Fruit fly (Drosophila melanogaster) whole organism, embryonic: Measurements from ENCODE around the gene gammaCOP.
A peak's percentile ranks its signal among the peaks of the same experiment; 100 is the strongest.

ENCODE experiments used
- Abd-B ChIP-seq: fragments of 200-800 bp; sonication (Bioruptor generic); optimal IDR thresholded peaks from 2 replicates; lab custom pipeline; 2018; ENCODE audit warnings: missing biosample characterization, mild to moderate bottlenecking, missing genetic modification characterization, moderate library complexity
- BEAF-32 ChIP-seq: fragments of 200-800 bp; sonication (Bioruptor generic); optimal IDR thresholded peaks from 3 replicates; lab custom pipeline; 2017; ENCODE audit warnings: missing biosample characterization, missing genetic modification characterization, mild to moderate bottlenecking, moderate library complexity, missing genetic modification reagents
- CG11456 ChIP-seq: fragments of 200-800 bp; sonication (Bioruptor generic); IDR thresholded peaks from 3 replicates; pipeline ENCODE4 v1.3.6; 2022; ENCODE audit warnings: missing biosample characterization, missing genetic modification characterization
- CG11723 ChIP-seq: fragments of 200-800 bp; sonication (Bioruptor generic); optimal IDR thresholded peaks from 2 replicates; lab custom pipeline; 2017; ENCODE audit warnings: missing biosample characterization, mild to moderate bottlenecking, missing genetic modification characterization
- CG12744 ChIP-seq: fragments of 200-800 bp; sonication (Bioruptor generic); optimal IDR thresholded peaks from 2 replicates; lab custom pipeline; 2016; ENCODE audit warnings: missing biosample characterization, missing genetic modification characterization
- CG13775 ChIP-seq: fragments of 200-800 bp; sonication (Bioruptor generic); optimal IDR thresholded peaks from 3 replicates; lab custom pipeline; 2017; ENCODE audit warnings: missing biosample characterization, mild to moderate bottlenecking, missing genetic modification characterization
- CG1603 ChIP-seq: fragments of 200-800 bp; sonication (Bioruptor generic); optimal IDR thresholded peaks from 2 replicates; lab custom pipeline; 2019; ENCODE audit warnings: missing biosample characterization, mild to moderate bottlenecking, missing genetic modification characterization, moderate library complexity
- CG16815 ChIP-seq: fragments of 200-800 bp; sonication (Bioruptor generic); optimal IDR thresholded peaks from 3 replicates; lab custom pipeline; 2017; ENCODE audit warnings: missing biosample characterization, mild to moderate bottlenecking, missing genetic modification characterization
- CG17361 ChIP-seq: fragments of 200-800 bp; sonication (Bioruptor generic); IDR thresholded peaks from 3 replicates; pipeline ENCODE4 v1.3.6; 2022; ENCODE audit warnings: missing biosample characterization, missing genetic modification characterization
- CG18011 ChIP-seq: fragments of 200-800 bp; sonication (Bioruptor generic); optimal IDR thresholded peaks from 2 replicates; lab custom pipeline; 2017; ENCODE audit warnings: missing biosample characterization, missing genetic modification characterization, mild to moderate bottlenecking, moderate library complexity, missing genotype
- CG18764 ChIP-seq: fragments of 200-800 bp; sonication (Bioruptor generic); optimal IDR thresholded peaks from 3 replicates; lab custom pipeline; 2016; ENCODE audit warnings: missing biosample characterization, missing genetic modification characterization
- CG2199 ChIP-seq: fragments of 200-800 bp; sonication (Bioruptor generic); IDR thresholded peaks from 3 replicates; pipeline ENCODE4 v1.3.6; 2022; ENCODE audit warnings: missing biosample characterization, missing genetic modification characterization
- CG2712 ChIP-seq: fragments of 200-800 bp; optimal IDR thresholded peaks from 3 replicates; lab custom pipeline; 2019; ENCODE audit warnings: missing biosample characterization, mild to moderate bottlenecking, missing genetic modification characterization, moderate library complexity
- CG2875 ChIP-seq: fragments of 200-800 bp; sonication (Bioruptor generic); optimal IDR thresholded peaks from 2 replicates; lab custom pipeline; 2017; ENCODE audit warnings: missing biosample characterization, mild to moderate bottlenecking, missing genetic modification characterization, missing genetic modification reagents
- CG31365 ChIP-seq: fragments of 200-800 bp; sonication (Bioruptor generic); optimal IDR thresholded peaks from 2 replicates; lab custom pipeline; 2018; ENCODE audit warnings: missing biosample characterization, mild to moderate bottlenecking, missing genetic modification characterization
- CG3163 ChIP-seq: fragments of 200-800 bp; sonication (Bioruptor generic); optimal IDR thresholded peaks from 3 replicates; lab custom pipeline; 2016; ENCODE audit warnings: missing biosample characterization, missing genetic modification characterization
- CG32772 ChIP-seq: fragments of 200-800 bp; sonication (Bioruptor generic); IDR thresholded peaks from 2 replicates; pipeline ENCODE4 v1.3.6; 2022; ENCODE audit warnings: missing biosample characterization, missing genetic modification characterization
- CG4328 ChIP-seq: fragments of 200-800 bp; sonication (Bioruptor generic); optimal IDR thresholded peaks from 3 replicates; lab custom pipeline; 2017; ENCODE audit warnings: missing biosample characterization, missing genetic modification reagents, missing genetic modification characterization
- CG4404 ChIP-seq: fragments of 200-800 bp; sonication (Bioruptor generic); IDR thresholded peaks from 2 replicates; pipeline ENCODE4 v1.3.6; 2022; ENCODE audit warnings: missing biosample characterization, missing genetic modification characterization
- CG4820 ChIP-seq: fragments of 200-800 bp; sonication (Bioruptor generic); optimal IDR thresholded peaks from 3 replicates; lab custom pipeline; 2016; ENCODE audit warnings: missing biosample characterization, missing genetic modification characterization
- CG6654 ChIP-seq: fragments of 200-800 bp; sonication (Bioruptor generic); optimal IDR thresholded peaks from 2 replicates; lab custom pipeline; 2017; ENCODE audit warnings: missing biosample characterization, mild to moderate bottlenecking, missing genetic modification characterization
- CG6854 ChIP-seq: fragments of 200-800 bp; sonication (Bioruptor generic); optimal IDR thresholded peaks from 3 replicates; lab custom pipeline; 2017; ENCODE audit warnings: missing biosample characterization, mild to moderate bottlenecking, missing genetic modification characterization
- CG7372 ChIP-seq: fragments of 200-800 bp; sonication (Bioruptor generic); IDR thresholded peaks from 2 replicates; pipeline ENCODE4 v1.3.6; 2022; ENCODE audit warnings: missing biosample characterization, missing genetic modification characterization
- CG8359 ChIP-seq: fragments of 200-800 bp; sonication (Bioruptor generic); optimal IDR thresholded peaks from 2 replicates; lab custom pipeline; 2017; ENCODE audit warnings: missing biosample characterization, mild to moderate bottlenecking, missing genetic modification characterization, borderline replicate concordance
- CG9609 ChIP-seq: fragments of 200-800 bp; sonication (Bioruptor generic); optimal IDR thresholded peaks from 3 replicates; lab custom pipeline; 2016; ENCODE audit warnings: missing biosample characterization, missing genetic modification characterization
- CG9876 ChIP-seq: fragments of 200-800 bp; sonication (Bioruptor generic); optimal IDR thresholded peaks from 2 replicates; lab custom pipeline; 2016; ENCODE audit warnings: missing biosample characterization, missing genetic modification characterization
- Doc3 ChIP-seq: fragments of 200-800 bp; sonication (Bioruptor generic); IDR thresholded peaks from 3 replicates; pipeline ENCODE4 v1.3.6; 2022; ENCODE audit warnings: missing biosample characterization, missing genetic modification characterization; ENCODE audit not compliant: partially characterized antibody
- Dp ChIP-seq: fragments of 200-800 bp; sonication (Bioruptor generic); optimal IDR thresholded peaks from 2 replicates; lab custom pipeline; 2018; ENCODE audit warnings: missing biosample characterization, mild to moderate bottlenecking, missing genetic modification characterization, moderate library complexity
- GATAe ChIP-seq: fragments of 200-800 bp; sonication (Bioruptor generic); conservative IDR thresholded peaks from 2 replicates; pipeline ENCODE4 v1.3.6; 2022; ENCODE audit warnings: missing biosample characterization, missing genetic modification characterization
- Hr3 ChIP-seq: fragments of 200-800 bp; sonication (Bioruptor generic); optimal IDR thresholded peaks from 3 replicates; lab custom pipeline; 2016; ENCODE audit warnings: missing biosample characterization, missing genetic modification characterization
- Hsf ChIP-seq: fragments of 200-800 bp; sonication (Bioruptor generic); optimal IDR thresholded peaks from 3 replicates; lab custom pipeline; 2016; ENCODE audit warnings: missing biosample characterization, missing genetic modification characterization
- Lhr ChIP-seq: fragments of 200-800 bp; sonication (Bioruptor generic); optimal IDR thresholded peaks from 3 replicates; lab custom pipeline; 2017; ENCODE audit warnings: mild to moderate bottlenecking, missing biosample characterization, missing genetic modification reagents, missing genetic modification characterization
- Lpt ChIP-seq: fragments of >200 bp; optimal IDR thresholded peaks from 2 replicates; lab custom pipeline; 2018; ENCODE audit warnings: missing biosample characterization, missing genetic modification characterization
- Max ChIP-seq: fragments of 200-800 bp; sonication (Bioruptor generic); optimal IDR thresholded peaks from 2 replicates; lab custom pipeline; 2016; ENCODE audit warnings: missing biosample characterization, mild to moderate bottlenecking, missing genetic modification characterization
- NC2β ChIP-seq: fragments of 200-800 bp; sonication (Bioruptor generic); optimal IDR thresholded peaks from 2 replicates; lab custom pipeline; 2016; ENCODE audit warnings: missing biosample characterization, missing genetic modification characterization
- Oli ChIP-seq: fragments of 200-800 bp; sonication (Bioruptor generic); optimal IDR thresholded peaks from 2 replicates; lab custom pipeline; 2018; ENCODE audit warnings: missing biosample characterization, mild to moderate bottlenecking, missing genetic modification characterization, moderate library complexity
- Rx ChIP-seq: fragments of 200-800 bp; sonication (Bioruptor generic); IDR thresholded peaks from 2 replicates; pipeline ENCODE4 v1.3.6; 2022; ENCODE audit warnings: missing biosample characterization, missing genetic modification characterization
- Side ChIP-seq: fragments of 200-800 bp; sonication (Bioruptor generic); optimal IDR thresholded peaks from 2 replicates; lab custom pipeline; 2016; ENCODE audit warnings: missing biosample characterization, missing genetic modification characterization
- btn ChIP-seq: fragments of 200-800 bp; sonication (Bioruptor generic); optimal IDR thresholded peaks from 2 replicates; lab custom pipeline; 2016; ENCODE audit warnings: missing biosample characterization, missing genetic modification characterization
- caup ChIP-seq: fragments of 200-800 bp; sonication (Bioruptor generic); optimal IDR thresholded peaks from 3 replicates; lab custom pipeline; 2017; ENCODE audit warnings: missing biosample characterization, mild to moderate bottlenecking, missing genetic modification characterization, moderate library complexity; ENCODE audit not compliant: severe bottlenecking
- dm ChIP-seq: fragments of 200-800 bp; sonication (Bioruptor generic); optimal IDR thresholded peaks from 3 replicates; lab custom pipeline; 2016; ENCODE audit warnings: missing biosample characterization, missing genetic modification characterization
- ewg ChIP-seq: fragments of 200-800 bp; sonication (Bioruptor generic); optimal IDR thresholded peaks from 3 replicates; lab custom pipeline; 2017; ENCODE audit warnings: mild to moderate bottlenecking, missing biosample characterization, missing genetic modification reagents, missing genetic modification characterization
- gce ChIP-seq: fragments of 200-800 bp; sonication (Bioruptor generic); IDR thresholded peaks from 3 replicates; pipeline ENCODE4 v1.3.6; 2022; ENCODE audit warnings: missing biosample characterization, missing genetic modification characterization
- kah ChIP-seq: fragments of 200-800 bp; sonication (Bioruptor generic); optimal IDR thresholded peaks from 2 replicates; lab custom pipeline; 2018; ENCODE audit warnings: missing biosample characterization, mild to moderate bottlenecking, missing genetic modification characterization
- lbe ChIP-seq: fragments of 200-800 bp; sonication (Bioruptor generic); optimal IDR thresholded peaks from 2 replicates; lab custom pipeline; 2016; ENCODE audit warnings: missing biosample characterization, mild to moderate bottlenecking, missing genetic modification characterization
- nerfin-2 ChIP-seq: fragments of 200-800 bp; sonication (Bioruptor generic); IDR thresholded peaks from 2 replicates; pipeline ENCODE4 v1.3.6; 2022; ENCODE audit warnings: missing biosample characterization, missing genetic modification characterization; ENCODE audit not compliant: partially characterized antibody
- rib ChIP-seq: fragments of 200-800 bp; sonication (Bioruptor generic); IDR thresholded peaks from 2 replicates; pipeline ENCODE4 v1.3.6; 2022; ENCODE audit warnings: missing biosample characterization, missing genetic modification characterization
- sens-2 ChIP-seq: fragments of 200-800 bp; sonication (Bioruptor generic); IDR thresholded peaks from 2 replicates; pipeline ENCODE4 v1.3.6; 2022; ENCODE audit warnings: missing biosample characterization, missing genetic modification characterization
- twi ChIP-seq: fragments of 200-800 bp; optimal IDR thresholded peaks from 2 replicates; lab custom pipeline; 2019; ENCODE audit warnings: missing biosample characterization, mild to moderate bottlenecking, missing genetic modification characterization, moderate library complexity
- usp ChIP-seq: fragments of >200 bp; optimal IDR thresholded peaks from 2 replicates; lab custom pipeline; 2017; ENCODE audit warnings: missing biosample characterization, missing genetic modification characterization

gammaCOP gene

dm6 chr3R:31548766-31549510 is 23.0 kb upstream of the gammaCOP start (continued):
- no peak for TF ChIP-seq CG16815 (GFP tag; lab: Kevin White, UChicago)
- no peak for TF ChIP-seq CG4404 (GFP tag; lab: Robert Waterston, UW)
- no peak for TF ChIP-seq CG13775 (GFP tag; lab: Kevin White, UChicago)
- no peak for TF ChIP-seq Side
- TF ChIP-seq nerfin-2 (GFP tag; lab: Robert Waterston, UW), result no peak
- no peak for TF ChIP-seq lbe (GFP tag; lab: Kevin White, UChicago)
- TF ChIP-seq CG18011, result no peak
- TF ChIP-seq CG31365 (tag; lab: Kevin White, UChicago), result peak; percentile 22
- TF ChIP-seq GATAe (GFP tag; lab: Robert Waterston, UW), result no peak
- TF ChIP-seq NC2β (GFP tag; lab: Kevin White, UChicago), result no peak
- no peak for TF ChIP-seq CG7372 (GFP tag; lab: Robert Waterston, UW)
- no peak for TF ChIP-seq Doc3 (GFP tag; lab: Robert Waterston, UW)
- TF ChIP-seq CG1603 (tag; lab: Kevin White, UChicago), result peak; percentile 52
- no peak for TF ChIP-seq CG6854 (GFP tag; lab: Kevin White, UChicago)
- no peak for TF ChIP-seq Abd-B
- TF ChIP-seq Max (GFP tag; lab: Kevin White, UChicago), result no peak
- no peak for TF ChIP-seq CG11456 (GFP tag; lab: Robert Waterston, UW)
- TF ChIP-seq rib (GFP tag; lab: Robert Waterston, UW), result no peak
- TF ChIP-seq CG32772, result no peak
- TF ChIP-seq Rx, result no peak
- peak; percentile 6 for TF ChIP-seq Lhr (GFP tag; lab: Kevin White, UChicago)
- TF ChIP-seq CG2875, result peak; percentile 29
- TF ChIP-seq twi, result no peak
- no peak for TF ChIP-seq CG9876
- TF ChIP-seq CG4328 (GFP tag; lab: Kevin White, UChicago), result no peak
- TF ChIP-seq CG9609, result no peak
- TF ChIP-seq CG3163 (GFP tag; lab: Kevin White, UChicago), result no peak
- TF ChIP-seq CG2199 (GFP tag; lab: Robert Waterston, UW), result no peak
- no peak for TF ChIP-seq ewg (GFP tag; lab: Kevin White, UChicago)
- TF ChIP-seq CG11723 (GFP tag; lab: Kevin White, UChicago), result no peak
- TF ChIP-seq CG18764, result no peak
- TF ChIP-seq usp, result no peak
- no peak for TF ChIP-seq Hsf (GFP tag; lab: Kevin White, UChicago)
- TF ChIP-seq CG8359 (GFP tag; lab: Kevin White, UChicago), result no peak
- TF ChIP-seq Lpt, result no peak
- no peak for TF ChIP-seq btn
- TF ChIP-seq Oli (tag; lab: Kevin White, UChicago), result no peak
- peak; percentile 8 for TF ChIP-seq CG2712 (tag; lab: Kevin White, UChicago)
- TF ChIP-seq BEAF-32 (GFP tag; lab: Kevin White, UChicago), result no peak
- no peak for TF ChIP-seq CG4820 (GFP tag; lab: Kevin White, UChicago)
- no peak for TF ChIP-seq kah (GFP tag; lab: Kevin White, UChicago)
- no peak for TF ChIP-seq CG17361
- TF ChIP-seq Dp (GFP tag; lab: Kevin White, UChicago), result no peak
- no peak for TF ChIP-seq sens-2
- TF ChIP-seq dm (GFP tag; lab: Kevin White, UChicago), result no peak
- no peak for TF ChIP-seq CG6654
- no peak for TF ChIP-seq Hr3 (GFP tag; lab: Kevin White, UChicago)
- 0 out of 3 replicates have a peak, but pooled peaks have one; percentile 43 for TF ChIP-seq gce (GFP tag; lab: Robert Waterston, UW)
- TF ChIP-seq caup (GFP tag; lab: Kevin White, UChicago), result no peak
- no peak for TF ChIP-seq CG12744 (GFP tag; lab: Kevin White, UChicago)
